Worm (Caenorhabditis elegans): ENCODE results near the gene srh-127.

- no peak for TF ChIP-seq nhr-28 (tag; optimal IDR thresholded peaks at IDR 0.05)
- TF ChIP-seq blmp-1 (tag; optimal IDR thresholded peaks at IDR 0.05), result no peak
- TF ChIP-seq unc-62 (GFP tag; optimal IDR thresholded peaks at IDR 0.05), result no peak
- no peak for TF ChIP-seq flh-1 (GFP tag; optimal IDR thresholded peaks at IDR 0.05)
- no peak for TF ChIP-seq elt-1 (tag; optimal IDR thresholded peaks at IDR 0.05; ENCODE audit: borderline replicate concordance, insufficient read depth)
- no peak for TF ChIP-seq ztf-11 (tag; optimal IDR thresholded peaks at IDR 0.05)
- no peak for TF ChIP-seq bed-3 (GFP tag; optimal IDR thresholded peaks at IDR 0.05)
- TF ChIP-seq mls-2 (tag; optimal IDR thresholded peaks at IDR 0.05), result no peak
- TF ChIP-seq nhr-2 (tag; optimal IDR thresholded peaks at IDR 0.05), result no peak
- no peak for TF ChIP-seq cnd-1 (tag; optimal IDR thresholded peaks at IDR 0.05)
- TF ChIP-seq nhr-76 (tag; optimal IDR thresholded peaks at IDR 0.05), result no peak
- no peak for TF ChIP-seq elt-3 (tag; optimal IDR thresholded peaks at IDR 0.05)
Observed at ce11 chrV:2892976-2893375, at the start of gene srh-127.
